Worm (Caenorhabditis elegans) whole organism, late embryonic: ENCODE results near the gene ZK1290.14.

Source experiments
- C38D4.7 ChIP-seq: fragments of 200-800 bp; sonication (Bioruptor generic); optimal IDR thresholded peaks from 2 replicates; lab custom pipeline; 2018; ENCODE audit warnings: mild to moderate bottlenecking, missing genetic modification characterization, moderate library complexity, missing compliant biosample characterization
- F13H6.1 ChIP-seq: sonication (generic microtip); optimal IDR thresholded peaks from 2 replicates; lab custom pipeline; 2016; ENCODE audit warnings: missing genetic modification characterization, missing compliant biosample characterization
- K09A11.1 ChIP-seq: sonication (generic microtip); optimal IDR thresholded peaks from 2 replicates; lab custom pipeline; 2017; ENCODE audit warnings: antibody characterized with exemption, mild to moderate bottlenecking, missing genetic modification characterization, missing compliant biosample characterization; ENCODE audit not compliant: insufficient read depth
- Y22D7AL.16 ChIP-seq: sonication (generic microtip); optimal IDR thresholded peaks from 2 replicates; lab custom pipeline; 2016; ENCODE audit warnings: missing genetic modification characterization, missing compliant biosample characterization
- ahr-1 ChIP-seq: sonication (generic microtip); optimal IDR thresholded peaks from 2 replicates; lab custom pipeline; 2016; ENCODE audit warnings: missing genetic modification characterization, missing compliant biosample characterization
- ceh-14 ChIP-seq: sonication (generic microtip); optimal IDR thresholded peaks from 2 replicates; lab custom pipeline; 2016; ENCODE audit warnings: missing genotype, missing genetic modification characterization, missing compliant biosample characterization
- ceh-19 ChIP-seq: fragments of 200-800 bp; sonication (Bioruptor generic); optimal IDR thresholded peaks from 2 replicates; lab custom pipeline; 2018; ENCODE audit warnings: mild to moderate bottlenecking, missing genetic modification characterization, missing compliant biosample characterization
- ceh-30 ChIP-seq: fragments of 150-350 bp; optimal IDR thresholded peaks from 2 replicates; lab custom pipeline; 2014; ENCODE audit warnings: missing biosample characterization, missing genetic modification characterization
- ceh-31 ChIP-seq: sonication (generic microtip); optimal IDR thresholded peaks from 2 replicates; lab custom pipeline; 2016; ENCODE audit warnings: missing genetic modification characterization, missing compliant biosample characterization
- ceh-34 ChIP-seq: sonication (generic microtip); optimal IDR thresholded peaks from 2 replicates; lab custom pipeline; 2016; ENCODE audit warnings: mild to moderate bottlenecking, missing genetic modification characterization, missing compliant biosample characterization
- ceh-45 ChIP-seq: fragments of 200-800 bp; sonication (Bioruptor generic); IDR thresholded peaks from 2 replicates; pipeline ENCODE4 v1.3.6; 2022; ENCODE audit warnings: missing genetic modification reagents, missing genetic modification characterization, missing compliant biosample characterization
- ceh-48 ChIP-seq: sonication (generic microtip); optimal IDR thresholded peaks from 2 replicates; lab custom pipeline; 2016; ENCODE audit warnings: missing genetic modification characterization, inconsistent platforms, missing compliant biosample characterization
- ceh-6 ChIP-seq: fragments of 200-800 bp; sonication (Bioruptor generic); optimal IDR thresholded peaks from 2 replicates; lab custom pipeline; 2018; ENCODE audit warnings: mild to moderate bottlenecking, missing genetic modification characterization, missing compliant biosample characterization
- ets-4 ChIP-seq: sonication (generic microtip); optimal IDR thresholded peaks from 2 replicates; lab custom pipeline; 2016; ENCODE audit warnings: missing genetic modification characterization, missing compliant biosample characterization
- eyg-1 ChIP-seq: sonication (generic microtip); optimal IDR thresholded peaks from 2 replicates; lab custom pipeline; 2016; ENCODE audit warnings: missing genotype, missing genetic modification characterization, missing compliant biosample characterization
- fkh-10 ChIP-seq: fragments of 150-350 bp; optimal IDR thresholded peaks from 2 replicates; lab custom pipeline; 2014; ENCODE audit warnings: missing biosample characterization, missing genetic modification reagents, missing genetic modification characterization
- fkh-6 ChIP-seq: sonication (generic microtip); optimal IDR thresholded peaks from 2 replicates; lab custom pipeline; 2016; ENCODE audit warnings: missing genetic modification characterization, missing compliant biosample characterization
- hlh-13 ChIP-seq: fragments of 200-800 bp; sonication (Bioruptor generic); optimal IDR thresholded peaks from 2 replicates; lab custom pipeline; 2018; ENCODE audit warnings: mild to moderate bottlenecking, missing genetic modification characterization, missing compliant biosample characterization
- hlh-15 ChIP-seq: sonication (generic microtip); optimal IDR thresholded peaks from 2 replicates; lab custom pipeline; 2016; ENCODE audit warnings: missing genetic modification characterization, missing compliant biosample characterization
- lim-6 ChIP-seq: sonication (generic microtip); optimal IDR thresholded peaks from 2 replicates; lab custom pipeline; 2016; ENCODE audit warnings: missing genetic modification characterization, missing compliant biosample characterization
- lin-11 ChIP-seq: fragments of 200-800 bp; sonication (Bioruptor generic); optimal IDR thresholded peaks from 2 replicates; lab custom pipeline; 2018; ENCODE audit warnings: mild to moderate bottlenecking, missing genetic modification characterization, missing compliant biosample characterization
- madf-2 ChIP-seq: sonication (generic microtip); optimal IDR thresholded peaks from 2 replicates; lab custom pipeline; 2017; ENCODE audit warnings: missing genetic modification characterization, missing compliant biosample characterization
- nfya-1 ChIP-seq: sonication (generic microtip); optimal IDR thresholded peaks from 2 replicates; lab custom pipeline; 2017; ENCODE audit warnings: missing genetic modification characterization, mild to moderate bottlenecking, missing compliant biosample characterization, antibody characterized with exemption, moderate library complexity
- nhr-232 ChIP-seq: sonication (generic microtip); optimal IDR thresholded peaks from 2 replicates; lab custom pipeline; 2016; ENCODE audit warnings: missing genetic modification characterization, missing compliant biosample characterization
- npax-4 ChIP-seq: sonication (generic microtip); optimal IDR thresholded peaks from 2 replicates; lab custom pipeline; 2016; ENCODE audit warnings: missing genetic modification characterization, missing compliant biosample characterization
- pag-3 ChIP-seq: sonication (generic microtip); optimal IDR thresholded peaks from 2 replicates; lab custom pipeline; 2016; ENCODE audit warnings: missing compliant biosample characterization, missing genetic modification characterization, borderline replicate concordance
- pat-9 ChIP-seq: fragments of 200-800 bp; sonication (Bioruptor generic); optimal IDR thresholded peaks from 2 replicates; lab custom pipeline; 2018; ENCODE audit warnings: mild to moderate bottlenecking, missing genetic modification characterization, moderate library complexity, missing compliant biosample characterization
- pax-1 ChIP-seq: fragments of 150-350 bp; optimal IDR thresholded peaks from 2 replicates; lab custom pipeline; 2014; ENCODE audit warnings: missing biosample characterization, missing genetic modification characterization
- pha-2 ChIP-seq: sonication (generic microtip); optimal IDR thresholded peaks from 2 replicates; lab custom pipeline; 2017; ENCODE audit warnings: mild to moderate bottlenecking, missing genetic modification characterization, missing compliant biosample characterization
- pqm-1 ChIP-seq: sonication (generic microtip); optimal IDR thresholded peaks from 2 replicates; lab custom pipeline; 2016; ENCODE audit warnings: missing genetic modification characterization, missing compliant biosample characterization
- pros-1 ChIP-seq: fragments of 150-350 bp; optimal IDR thresholded peaks from 2 replicates; lab custom pipeline; 2014; ENCODE audit warnings: missing biosample characterization, missing genetic modification reagents, missing genetic modification characterization
- ref-2 ChIP-seq: sonication (generic microtip); optimal IDR thresholded peaks from 2 replicates; lab custom pipeline; 2016; ENCODE audit warnings: missing genetic modification characterization, missing compliant biosample characterization
- sdc-2 ChIP-seq: sonication (generic microtip); optimal IDR thresholded peaks from 2 replicates; lab custom pipeline; 2016; ENCODE audit warnings: missing genotype, missing genetic modification characterization, missing compliant biosample characterization
- sox-4 ChIP-seq: sonication (generic microtip); optimal IDR thresholded peaks from 2 replicates; lab custom pipeline; 2017; ENCODE audit warnings: mild to moderate bottlenecking, missing genetic modification characterization, inconsistent platforms, missing compliant biosample characterization
- syd-9 ChIP-seq: sonication (generic microtip); optimal IDR thresholded peaks from 2 replicates; lab custom pipeline; 2016; ENCODE audit warnings: mild to moderate bottlenecking, missing genetic modification characterization, moderate library complexity, missing compliant biosample characterization
- tbx-2 ChIP-seq: sonication (generic microtip); optimal IDR thresholded peaks from 2 replicates; lab custom pipeline; 2016; ENCODE audit warnings: missing genetic modification characterization, missing compliant biosample characterization
- unc-3 ChIP-seq, 2 experiments: fragments of 200-800 bp in 1 of 2; sonication (Bioruptor generic) in 1 of 2; sonication (generic microtip) in 1 of 2; conservative IDR thresholded peaks in 1 of 2; optimal IDR thresholded peaks in 1 of 2; 2 replicates each; pipeline versions ENCODE4 v1.3.6 to Lab custom; 2016 to 2022; ENCODE audit warnings: missing compliant biosample characterization in 2 of 2, missing genetic modification characterization in 2 of 2, missing genetic modification reagents in 1 of 2
- unc-42 ChIP-seq: sonication (generic microtip); optimal IDR thresholded peaks from 2 replicates; lab custom pipeline; 2016; ENCODE audit warnings: missing genotype, missing genetic modification characterization, missing compliant biosample characterization
- unc-55 ChIP-seq: sonication (generic microtip); optimal IDR thresholded peaks from 2 replicates; lab custom pipeline; 2017; ENCODE audit warnings: missing biosample characterization, missing genetic modification reagents, missing genetic modification characterization
- zip-5 ChIP-seq: sonication (generic microtip); optimal IDR thresholded peaks from 2 replicates; lab custom pipeline; 2016; ENCODE audit warnings: missing genetic modification characterization, missing compliant biosample characterization
- ztf-16 ChIP-seq: sonication (generic microtip); optimal IDR thresholded peaks from 2 replicates; lab custom pipeline; 2017; ENCODE audit warnings: missing genetic modification characterization, missing compliant biosample characterization

The ZK1290.14 gene

ce11 chrII:7593227-7593626, 37.8 kb upstream of the ZK1290.14 start:
- TF ChIP-seq unc-55 (GFP tag; lab: Kevin White, UChicago): no peak
- TF ChIP-seq tbx-2: peak; percentile 36
- TF ChIP-seq fkh-6: no peak
- TF ChIP-seq madf-2 (tag; lab: Kevin White, UChicago): no peak
- peak; percentile 12 for TF ChIP-seq nfya-1 (tag; lab: Kevin White, UChicago)
- no peak for TF ChIP-seq eyg-1 (tag; lab: Kevin White, UChicago)
- peak; percentile 74 for TF ChIP-seq ceh-48 (tag; lab: Kevin White, UChicago)
- TF ChIP-seq ceh-34 (tag; lab: Kevin White, UChicago): peak; percentile 1
- TF ChIP-seq ref-2 (tag; lab: Kevin White, UChicago): no peak
- no peak for TF ChIP-seq sox-4 (tag; lab: Kevin White, UChicago)
- peak; percentile 73 for TF ChIP-seq ceh-31 (tag; lab: Kevin White, UChicago)
- TF ChIP-seq pqm-1 (tag; lab: Kevin White, UChicago): no peak
- TF ChIP-seq F13H6.1: peak; percentile 24
- TF ChIP-seq unc-42 (tag; lab: Kevin White, UChicago): peak; percentile 28

ce11 chrII:7588295-7588694, 32.9 kb upstream of the ZK1290.14 start:
- TF ChIP-seq ceh-31 (tag; lab: Kevin White, UChicago) (peak; percentile 1), fkh-10 (GFP tag; lab: Kevin White, UChicago) (no peak)

DNA sequence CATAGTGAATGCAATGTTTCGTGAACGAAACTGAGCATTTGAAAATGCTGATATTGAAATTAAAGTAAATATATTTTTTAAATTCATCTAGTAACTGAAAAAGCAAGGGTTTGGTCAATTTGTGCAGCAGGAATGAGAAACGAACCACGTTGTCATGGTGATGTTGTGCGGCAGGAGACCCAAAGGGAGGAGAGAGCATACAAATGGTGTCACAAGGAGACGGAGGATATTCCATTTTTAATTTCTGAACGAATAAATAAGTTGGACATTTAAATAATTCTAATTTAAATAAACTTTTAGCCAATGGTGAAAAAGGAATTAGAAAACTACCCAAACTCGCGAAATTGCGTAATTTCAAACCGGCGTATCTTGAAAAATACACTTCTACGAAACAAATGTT, 28.2 kb upstream of the ZK1290.14 start, which contains the start of gene mks-3:
TSS of gene mks-3 (minus strand) at position 101 of the 400 bp plus-strand sequence.
- TF ChIP-seq ceh-14: no peak
- TF ChIP-seq Y22D7AL.16 (tag; lab: Kevin White, UChicago): no peak
- no peak for TF ChIP-seq ets-4 (tag; lab: Kevin White, UChicago)
- no peak for TF ChIP-seq pros-1 (tag; lab: Kevin White, UChicago)
- TF ChIP-seq pag-3 (tag; lab: Kevin White, UChicago): no peak
- no peak for TF ChIP-seq fkh-10 (GFP tag; lab: Kevin White, UChicago)
- TF ChIP-seq nhr-232 (tag; lab: Kevin White, UChicago): no peak
- no peak for TF ChIP-seq K09A11.1 (tag; lab: Kevin White, UChicago)
- no peak for TF ChIP-seq unc-3 (GFP tag; conservative IDR thresholded peaks at IDR 0.05; lab: Robert Waterston, UW)
- TF ChIP-seq unc-3 (tag; optimal IDR thresholded peaks at IDR 0.05; lab: Kevin White, UChicago): no peak
- TF ChIP-seq ceh-31 (tag; lab: Kevin White, UChicago): no peak
- TF ChIP-seq syd-9 (tag; lab: Kevin White, UChicago): no peak
- no peak for TF ChIP-seq ceh-19 (GFP tag; lab: Kevin White, UChicago)
- no peak for TF ChIP-seq pha-2 (tag; lab: Kevin White, UChicago)
- TF ChIP-seq nfya-1 (tag; lab: Kevin White, UChicago): no peak
- TF ChIP-seq hlh-13: no peak
- TF ChIP-seq ceh-45 (GFP tag; lab: Robert Waterston, UW): no peak

DNA sequence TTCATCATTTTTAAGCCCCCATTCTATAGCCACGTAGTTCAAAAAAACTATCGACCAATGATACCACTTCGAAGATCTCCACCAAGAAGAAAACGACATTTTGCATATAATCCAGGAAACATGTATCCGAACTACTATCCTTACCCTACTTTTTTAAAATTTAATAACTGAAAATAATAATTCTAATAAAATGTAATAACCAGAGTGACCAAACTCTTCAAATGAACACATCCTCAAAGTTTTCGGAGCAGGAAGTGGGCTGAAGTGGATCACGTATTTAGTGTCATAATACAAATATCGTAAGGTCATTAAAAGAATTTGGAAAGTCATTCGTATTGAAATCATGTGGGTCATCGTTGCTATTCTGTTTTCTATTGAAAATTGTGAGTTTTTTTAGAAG, 22.0 kb upstream of the ZK1290.14 start, which contains the start of gene F35D2.6:
TSS of gene F35D2.6 (plus strand) at position 301 of the 400 bp plus-strand sequence.
- TF ChIP-seq zip-5 (tag; lab: Kevin White, UChicago) (no peak), unc-42 (tag; lab: Kevin White, UChicago) (no peak), sdc-2 (tag; lab: Kevin White, UChicago) (no peak), pax-1 (tag; lab: Kevin White, UChicago) (no peak)

DNA sequence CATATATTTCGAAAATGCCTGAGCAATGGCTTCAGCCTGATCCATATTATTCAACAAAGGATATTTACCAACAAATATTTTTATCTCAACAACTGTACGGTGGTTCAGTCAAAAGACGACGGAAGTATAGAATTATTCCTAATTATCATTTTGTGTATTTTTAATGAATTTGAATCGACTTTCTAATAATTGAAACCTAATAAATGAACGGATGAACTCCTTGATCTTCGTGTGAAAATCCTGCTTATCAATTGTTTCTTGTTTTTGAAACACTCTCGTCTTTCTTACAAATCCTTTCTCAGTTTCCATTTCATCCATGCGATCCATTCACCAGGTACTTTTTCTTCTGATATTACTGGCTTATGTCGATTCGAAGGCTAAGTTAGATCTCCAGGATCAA, 20.2 kb upstream of the ZK1290.14 start, which contains the start of gene F35D2.1:
TSS of gene F35D2.1 (plus strand) at position 301 of the 400 bp plus-strand sequence.
- TF ChIP-seq hlh-15 (tag; lab: Kevin White, UChicago) (no peak), lim-6 (tag; lab: Kevin White, UChicago) (no peak), ceh-6 (GFP tag; lab: Kevin White, UChicago) (no peak), ahr-1 (no peak), zip-5 (tag; lab: Kevin White, UChicago) (no peak), C38D4.7 (no peak), ceh-30 (tag; lab: Kevin White, UChicago) (no peak), ceh-48 (tag; lab: Kevin White, UChicago) (no peak), npax-4 (tag; lab: Kevin White, UChicago) (no peak), pqm-1 (tag; lab: Kevin White, UChicago) (no peak), fkh-6 (no peak), K09A11.1 (tag; lab: Kevin White, UChicago) (no peak), lin-11 (tag; lab: Kevin White, UChicago) (no peak), pros-1 (tag; lab: Kevin White, UChicago) (no peak), unc-55 (GFP tag; lab: Kevin White, UChicago) (no peak), pat-9 (no peak), ztf-16 (tag; lab: Kevin White, UChicago) (no peak), ceh-31 (tag; lab: Kevin White, UChicago) (no peak), ceh-34 (tag; lab: Kevin White, UChicago) (no peak)
